Fruit fly (Drosophila melanogaster) whole organism, adult: ENCODE results near the gene IKKepsilon.

Source experiments
- CG14711 ChIP-seq: fragments of 200-800 bp; sonication (Bioruptor generic); optimal IDR thresholded peaks from 2 replicates; lab custom pipeline; 2018; ENCODE audit warnings: missing biosample characterization, mild to moderate bottlenecking, missing genetic modification characterization, moderate library complexity
- CG33017 ChIP-seq: fragments of 200-800 bp; sonication (Bioruptor generic); optimal IDR thresholded peaks from 2 replicates; lab custom pipeline; 2018; ENCODE audit warnings: missing biosample characterization, mild to moderate bottlenecking, missing genetic modification characterization, moderate library complexity
- CG5204 ChIP-seq: fragments of 200-800 bp; sonication (Bioruptor generic); optimal IDR thresholded peaks from 2 replicates; lab custom pipeline; 2016; ENCODE audit warnings: missing biosample characterization, missing genetic modification characterization
- cic ChIP-seq: fragments of 200-800 bp; sonication (Bioruptor generic); optimal IDR thresholded peaks from 2 replicates; lab custom pipeline; 2017; ENCODE audit warnings: missing biosample characterization, mild to moderate bottlenecking, missing genetic modification characterization, moderate library complexity
- pad ChIP-seq: fragments of 200-800 bp; sonication (Bioruptor generic); optimal IDR thresholded peaks from 3 replicates; lab custom pipeline; 2017; ENCODE audit warnings: missing biosample characterization, missing genetic modification characterization, mild to moderate bottlenecking, moderate library complexity, missing genetic modification reagents
- toe ChIP-seq: fragments of 200-800 bp; sonication (Bioruptor generic); optimal IDR thresholded peaks from 2 replicates; lab custom pipeline; 2016; ENCODE audit warnings: missing biosample characterization, missing genetic modification characterization

dm6 chr2L:20639821-20640220 is 36.0 kb upstream of the IKKepsilon start, which contains the start of gene CG31680:
- TF ChIP-seq CG14711 = no peak
- no peak for TF ChIP-seq cic (GFP tag; lab: Kevin White, UChicago)
- TF ChIP-seq pad = no peak
- TF ChIP-seq CG33017 (tag; lab: Kevin White, UChicago) = no peak
- no peak for TF ChIP-seq CG5204 (GFP tag; lab: Kevin White, UChicago)
- no peak for TF ChIP-seq toe (GFP tag; lab: Kevin White, UChicago)
